Fruit fly (Drosophila melanogaster) whole organism: ENCODE data around the gene Tango2.

Experiments used
- CG8478 ChIP-seq: fragments of >200 bp; optimal IDR thresholded peaks from 2 replicates; lab custom pipeline; 2018; ENCODE audit warnings: inconsistent platforms
- usp ChIP-seq: fragments of >200 bp; optimal IDR thresholded peaks from 2 replicates; lab custom pipeline; 2017; ENCODE audit warnings: missing biosample characterization, missing genetic modification characterization, mixed read lengths

dm6 chrX:13629414-13629813 lies 12.6 kb downstream of the Tango2 start:
- TF ChIP-seq usp = no peak
- TF ChIP-seq CG8478 (lab: Kevin White, UChicago) = no peak
